Fruit fly (Drosophila melanogaster): ENCODE results near the gene CG7101.

Gene CG7101

dm6 chrX:18830396-18830795 is at the start of gene CG7101:
Gene CG7101 (plus strand): TSS chrX:18830591.
- TF ChIP-seq psq (optimal IDR thresholded peaks at IDR 0.05): no peak
- TF ChIP-seq usp (GFP tag; optimal IDR thresholded peaks at IDR 0.05): no peak
- TF ChIP-seq pan (optimal IDR thresholded peaks at IDR 0.05): no peak

dm6 chrX:18783417-18784123 is 46.8 kb upstream of the CG7101 start, which contains the start of gene CG18259:
Gene CG18259 (minus strand): TSS chrX:18783494.
- TF ChIP-seq Dll (optimal IDR thresholded peaks at IDR 0.05) (no peak), psq (optimal IDR thresholded peaks at IDR 0.05) (no peak)

- TF ChIP-seq psq (optimal IDR thresholded peaks at IDR 0.05): no peak
- no peak for TF ChIP-seq usp (GFP tag; optimal IDR thresholded peaks at IDR 0.05)
- no peak for TF ChIP-seq pan (optimal IDR thresholded peaks at IDR 0.05)
- no peak for TF ChIP-seq CG8478 (optimal IDR thresholded peaks at IDR 0.05)
- TF ChIP-seq EcR (GFP tag; optimal IDR thresholded peaks at IDR 0.05): no peak
- no peak for TF ChIP-seq Dll (optimal IDR thresholded peaks at IDR 0.05)
Measured at dm6 chrX:18788143-18788745, 42.1 kb upstream of the CG7101 start, which contains the start of the genes CG6961 and S6KL. Gene CG6961 (minus strand): TSS chrX:18788210. Gene S6KL (plus strand): TSS chrX:18788464.

- TF ChIP-seq CG8478 (optimal IDR thresholded peaks at IDR 0.05): no peak
- TF ChIP-seq Dll (optimal IDR thresholded peaks at IDR 0.05): no peak
- no peak for TF ChIP-seq pan (optimal IDR thresholded peaks at IDR 0.05)
- TF ChIP-seq usp (GFP tag; optimal IDR thresholded peaks at IDR 0.05): no peak
- TF ChIP-seq psq (optimal IDR thresholded peaks at IDR 0.05): no peak
Measured at dm6 chrX:18789353-18790210, 40.8 kb upstream of the CG7101 start.

dm6 chrX:18791368-18791767 is 39.0 kb upstream of the CG7101 start, which contains the start of gene Atg101:
Gene Atg101 (plus strand): TSS chrX:18791668.
- TF ChIP-seq CG8478 (optimal IDR thresholded peaks at IDR 0.05): no peak

dm6 chrX:18797567-18797966 is 32.8 kb upstream of the CG7101 start, which contains the start of gene bnb:
Gene bnb (minus strand): TSS chrX:18797687.
- TF ChIP-seq psq (optimal IDR thresholded peaks at IDR 0.05) (no peak), EcR (GFP tag; optimal IDR thresholded peaks at IDR 0.05) (no peak), Dll (optimal IDR thresholded peaks at IDR 0.05) (no peak), pan (optimal IDR thresholded peaks at IDR 0.05) (no peak), usp (GFP tag; optimal IDR thresholded peaks at IDR 0.05) (no peak), CG8478 (optimal IDR thresholded peaks at IDR 0.05) (no peak)

DNA sequence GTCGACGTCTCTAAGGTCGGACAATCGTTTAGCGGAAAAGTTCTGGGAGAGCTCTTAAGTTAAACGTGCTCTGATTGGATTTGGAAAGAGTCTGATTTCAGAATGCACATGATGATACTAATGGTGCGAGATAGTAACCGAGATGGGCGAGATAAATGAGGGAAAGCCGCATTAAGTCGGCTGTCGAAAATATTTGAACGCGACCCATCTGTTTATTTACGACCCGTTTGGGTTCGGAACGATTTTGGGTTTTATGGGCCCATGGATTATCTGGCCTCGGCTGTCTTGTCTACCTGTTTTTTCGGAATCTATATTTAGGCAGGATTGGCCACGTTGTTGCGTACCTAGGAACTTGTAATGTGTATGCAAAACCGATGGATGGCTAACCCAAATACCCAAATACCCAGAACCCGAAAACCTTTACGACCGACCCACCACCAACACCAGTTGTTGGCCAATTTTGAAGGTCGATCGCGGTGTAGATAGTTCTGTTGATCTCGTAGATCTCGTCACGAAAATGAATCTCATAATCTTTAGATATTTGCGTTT is 31.0 kb upstream of the CG7101 start:
- TF ChIP-seq usp (GFP tag; optimal IDR thresholded peaks at IDR 0.05) (no peak), CG8478 (optimal IDR thresholded peaks at IDR 0.05) (no peak), psq (optimal IDR thresholded peaks at IDR 0.05) (no peak), pan (optimal IDR thresholded peaks at IDR 0.05) (no peak), EcR (GFP tag; optimal IDR thresholded peaks at IDR 0.05) (no peak), Dll (optimal IDR thresholded peaks at IDR 0.05) (no peak)

dm6 chrX:18800167-18800566 is 30.2 kb upstream of the CG7101 start:
- TF ChIP-seq CG8478 (optimal IDR thresholded peaks at IDR 0.05): no peak
- no peak for TF ChIP-seq usp (GFP tag; optimal IDR thresholded peaks at IDR 0.05)
- no peak for TF ChIP-seq pan (optimal IDR thresholded peaks at IDR 0.05)
- TF ChIP-seq Dll (optimal IDR thresholded peaks at IDR 0.05): no peak
- TF ChIP-seq EcR (GFP tag; optimal IDR thresholded peaks at IDR 0.05): no peak
- no peak for TF ChIP-seq psq (optimal IDR thresholded peaks at IDR 0.05)

DNA sequence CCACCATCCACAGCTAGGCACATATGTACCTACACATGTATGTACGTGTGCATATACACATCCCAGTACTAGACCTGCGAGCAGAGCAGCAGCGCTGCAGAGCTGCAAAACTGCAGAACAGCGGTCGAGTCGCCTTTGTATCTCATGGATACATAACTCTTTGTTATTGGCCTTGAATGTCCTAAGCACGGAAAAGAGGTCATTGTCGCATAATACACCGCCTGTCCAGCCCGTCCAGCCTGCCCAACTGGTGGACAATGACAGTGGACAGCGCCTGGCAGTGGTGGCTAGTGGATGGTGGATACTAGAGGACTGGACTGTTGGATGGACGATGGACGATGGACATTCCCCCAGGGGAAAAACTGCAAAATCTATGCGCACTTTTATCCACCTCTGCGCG is 29.1 kb upstream of the CG7101 start:
- peak in 1 of 2 experiments; percentile 52 for TF ChIP-seq EcR (GFP tag; optimal IDR thresholded peaks at IDR 0.05)
- no peak for TF ChIP-seq pan (optimal IDR thresholded peaks at IDR 0.05)
- TF ChIP-seq Dll (optimal IDR thresholded peaks at IDR 0.05): no peak
- TF ChIP-seq CG8478 (optimal IDR thresholded peaks at IDR 0.05): no peak
- no peak for TF ChIP-seq usp (GFP tag; optimal IDR thresholded peaks at IDR 0.05)
- no peak for TF ChIP-seq psq (optimal IDR thresholded peaks at IDR 0.05)

DNA sequence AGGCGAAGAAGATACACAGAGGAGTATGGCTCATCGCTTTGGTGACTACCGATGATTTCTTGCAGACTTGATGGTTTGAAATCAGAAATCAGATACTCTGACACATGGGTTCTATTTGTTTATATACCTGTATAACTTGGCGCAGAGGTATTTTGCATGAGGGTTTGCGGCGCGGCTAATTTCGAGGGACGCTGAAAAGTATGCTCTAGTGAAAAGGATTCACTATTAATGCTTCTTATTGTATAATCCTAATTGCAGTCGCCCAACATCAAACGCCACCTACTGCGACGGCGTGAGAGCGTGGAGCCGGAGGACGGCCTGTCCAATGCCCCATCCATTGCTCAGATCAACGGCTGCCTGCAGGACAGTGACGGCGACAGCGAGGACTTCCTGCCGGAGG is 25.4 kb upstream of the CG7101 start:
- TF ChIP-seq psq (optimal IDR thresholded peaks at IDR 0.05) (no peak), CG8478 (optimal IDR thresholded peaks at IDR 0.05) (no peak), EcR (GFP tag; optimal IDR thresholded peaks at IDR 0.05) (no peak), Dll (optimal IDR thresholded peaks at IDR 0.05) (no peak), pan (optimal IDR thresholded peaks at IDR 0.05) (no peak), usp (GFP tag; optimal IDR thresholded peaks at IDR 0.05) (no peak)

DNA sequence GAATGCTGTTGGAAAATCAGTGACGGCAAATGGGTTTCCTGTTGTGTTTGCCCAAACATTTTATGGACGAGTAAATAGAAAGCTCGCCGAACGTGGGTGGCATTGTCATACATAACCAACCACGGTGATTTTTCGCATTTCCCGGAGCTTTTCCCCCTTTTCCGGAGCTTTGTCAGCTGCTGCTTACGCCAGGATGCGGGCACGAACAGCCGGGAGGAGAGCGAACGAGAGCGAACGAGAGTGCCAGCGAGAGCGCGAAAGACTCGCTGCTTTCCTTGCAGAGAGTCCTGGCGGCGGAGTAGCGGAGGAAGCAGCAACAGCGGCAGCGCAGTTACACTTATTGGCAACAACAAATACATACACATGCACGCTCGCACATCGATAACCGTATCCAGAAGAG is 24.0 kb upstream of the CG7101 start, which contains the start of gene CG7058:
Gene CG7058 (plus strand): TSS at position 330 of the 400 bp plus-strand sequence.
- TF ChIP-seq psq (optimal IDR thresholded peaks at IDR 0.05) (no peak), CG8478 (optimal IDR thresholded peaks at IDR 0.05) (no peak), usp (GFP tag; optimal IDR thresholded peaks at IDR 0.05) (no peak), EcR (GFP tag; optimal IDR thresholded peaks at IDR 0.05) (no peak), Dll (optimal IDR thresholded peaks at IDR 0.05) (no peak), pan (optimal IDR thresholded peaks at IDR 0.05) (no peak)

- TF ChIP-seq EcR (GFP tag; optimal IDR thresholded peaks at IDR 0.05) (no peak), pan (optimal IDR thresholded peaks at IDR 0.05) (no peak), psq (optimal IDR thresholded peaks at IDR 0.05) (no peak), CG8478 (optimal IDR thresholded peaks at IDR 0.05) (no peak)
Measured at dm6 chrX:18812111-18812510, 18.3 kb upstream of the CG7101 start.

Data from whole organism.